Fruit fly (Drosophila melanogaster) whole organism, wandering third instar larva: ENCODE data around the gene CG43052.

Experiments
- GATAd ChIP-seq: sonication (Bioruptor generic); optimal IDR thresholded peaks from 2 replicates; lab custom pipeline; 2016; ENCODE audit warnings: missing biosample characterization, missing genetic modification characterization
- HLH106 ChIP-seq: fragments of 200-800 bp; optimal IDR thresholded peaks from 3 replicates; lab custom pipeline; 2019; ENCODE audit warnings: missing biosample characterization, mild to moderate bottlenecking, missing genetic modification characterization, moderate library complexity
- Hr78 ChIP-seq: fragments of >200 bp; optimal IDR thresholded peaks from 2 replicates; lab custom pipeline; 2017; ENCODE audit warnings: missing biosample characterization, missing genetic modification characterization
- Hr83 ChIP-seq: fragments of 200-300 bp; sonication (Bioruptor generic); optimal IDR thresholded peaks from 2 replicates; lab custom pipeline; 2016; ENCODE audit warnings: missing biosample characterization, mild to moderate bottlenecking, missing genetic modification characterization, moderate library complexity; ENCODE audit not compliant: poor library complexity, severe bottlenecking
- Myc ChIP-seq: fragments of >200 bp; optimal IDR thresholded peaks from 2 replicates; lab custom pipeline; 2017
- N ChIP-seq: fragments of >200 bp; optimal IDR thresholded peaks from 2 replicates; lab custom pipeline; 2018; ENCODE audit warnings: missing biosample characterization, missing external identifiers, missing genetic modification characterization
- Sp1 ChIP-seq: fragments of 200-800 bp; sonication (Bioruptor generic); optimal IDR thresholded peaks from 3 replicates; lab custom pipeline; 2019; ENCODE audit warnings: missing biosample characterization, mild to moderate bottlenecking, missing genetic modification characterization, moderate library complexity
- br ChIP-seq: fragments of 200-800 bp; sonication (Bioruptor generic); optimal IDR thresholded peaks from 2 replicates; lab custom pipeline; 2016; ENCODE audit warnings: missing biosample characterization, missing genetic modification characterization
- lola ChIP-seq: fragments of >200 bp; optimal IDR thresholded peaks from 2 replicates; lab custom pipeline; 2017; ENCODE audit warnings: missing biosample characterization, missing genetic modification characterization
- pan ChIP-seq: fragments of >200 bp; optimal IDR thresholded peaks from 2 replicates; lab custom pipeline; 2017
- psq ChIP-seq: fragments of 200-800 bp; sonication (Bioruptor generic); optimal IDR thresholded peaks from 3 replicates; lab custom pipeline; 2017; ENCODE audit warnings: missing biosample characterization, mild to moderate bottlenecking, missing genetic modification characterization, moderate library complexity
- rgr ChIP-seq: fragments of 200-800 bp; sonication (Bioruptor generic); optimal IDR thresholded peaks from 3 replicates; lab custom pipeline; 2016; ENCODE audit warnings: missing biosample characterization, mild to moderate bottlenecking, missing genetic modification characterization
- sv ChIP-seq: fragments of 200-800 bp; sonication (Bioruptor generic); optimal IDR thresholded peaks from 3 replicates; lab custom pipeline; 2016; ENCODE audit warnings: missing biosample characterization, missing genetic modification characterization
- usp ChIP-seq: fragments of >200 bp; optimal IDR thresholded peaks from 2 replicates; lab custom pipeline; 2017; ENCODE audit warnings: missing biosample characterization, missing genetic modification characterization

dm6 chr2L:14367274-14367669 lies 15.4 kb downstream of the CG43052 start:
- TF ChIP-seq HLH106 = peak; percentile 77
- TF ChIP-seq usp (GFP tag; lab: Kevin White, UChicago) = no peak
- TF ChIP-seq GATAd (GFP tag; lab: Kevin White, UChicago) = no peak
- no peak for TF ChIP-seq pan (lab: Kevin White, UChicago)
- peak; percentile 35 for TF ChIP-seq rgr (GFP tag; lab: Kevin White, UChicago)
- peak; percentile 57 for TF ChIP-seq Sp1 (GFP tag; lab: Kevin White, UChicago)
- TF ChIP-seq Hr83 (GFP tag; lab: Kevin White, UChicago) = no peak
- TF ChIP-seq Myc (lab: Kevin White, UChicago) = no peak
- no peak for TF ChIP-seq br
- no peak for TF ChIP-seq sv (GFP tag; lab: Kevin White, UChicago)
- no peak for TF ChIP-seq psq (GFP tag; lab: Kevin White, UChicago)
- no peak for TF ChIP-seq lola (GFP tag; lab: Kevin White, UChicago)
- no peak for TF ChIP-seq N (GFP tag; lab: Kevin White, UChicago)
- no peak for TF ChIP-seq Hr78 (GFP tag; lab: Kevin White, UChicago)
